Worm (Caenorhabditis elegans): ENCODE results near the gene K10D11.6.

K10D11.6 gene

ce11 chrIV:12941254-12941653, 48.0 kb downstream of the K10D11.6 start, which contains the start of gene dod-24 (continued):
- TF ChIP-seq mel-28 (tag; optimal IDR thresholded peaks at IDR 0.05; ENCODE audit: borderline replicate concordance) (no peak), attf-5 (GFP tag; optimal IDR thresholded peaks at IDR 0.05) (no peak), ceh-100 (GFP tag; IDR thresholded peaks at IDR 0.05) (no peak)
